Worm (Caenorhabditis elegans) whole organism, early embryonic: ENCODE data around the gene F40H3.3.

Experiments used
- ama-1 ChIP-seq: fragments of 150-350 bp; optimal IDR thresholded peaks from 2 replicates; lab custom pipeline; 2014
- hnd-1 ChIP-seq: sonication (generic microtip); optimal IDR thresholded peaks from 2 replicates; lab custom pipeline; 2016; ENCODE audit warnings: missing genetic modification characterization, missing compliant biosample characterization
- tbx-11 ChIP-seq: fragments of 200-800 bp; sonication (Bioruptor generic); IDR thresholded peaks from 2 replicates; pipeline ENCODE4 v1.3.6; 2022; ENCODE audit warnings: missing genetic modification characterization, missing compliant biosample characterization
- tbx-37 ChIP-seq: fragments of 200-800 bp; sonication (Bioruptor generic); conservative IDR thresholded peaks from 2 replicates; pipeline ENCODE4 v1.3.6; 2022; ENCODE audit warnings: missing genetic modification reagents, missing genetic modification characterization, missing compliant biosample characterization

DNA sequence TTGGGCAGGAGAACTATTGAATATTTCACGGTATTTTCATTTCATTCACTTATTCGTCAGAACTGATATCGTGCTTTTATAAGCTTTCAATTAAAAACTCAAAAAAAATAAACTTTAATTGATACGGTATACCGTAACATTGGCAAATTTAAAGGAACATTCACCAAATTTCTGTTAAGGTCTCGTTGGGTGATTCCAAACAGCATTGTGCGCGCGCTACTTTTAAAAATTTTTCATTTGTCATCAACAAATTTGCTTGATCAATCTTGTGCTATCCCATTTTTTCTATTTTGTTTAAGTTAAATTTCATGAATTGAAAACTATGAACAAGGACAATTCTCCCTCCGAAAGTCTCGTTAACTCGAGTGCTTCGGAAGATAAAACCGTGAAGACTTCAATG lies 27.2 kb downstream of the F40H3.3 start, which contains the start of gene szy-4:
- TF ChIP-seq ama-1 (lab: Kevin White, UChicago), result no peak
- no peak for TF ChIP-seq hnd-1 (tag; lab: Kevin White, UChicago)
- TF ChIP-seq tbx-11 (GFP tag; lab: Robert Waterston, UW), result no peak
- TF ChIP-seq tbx-37 (GFP tag; lab: Robert Waterston, UW), result no peak
